Fruit fly (Drosophila melanogaster) Kc167 (cell line): Measurements from ENCODE around the gene CG31676.

Source experiments
- Myc ChIP-seq: fragments of >200 bp; optimal IDR thresholded peaks from 2 replicates; lab custom pipeline; 2017; ENCODE audit warnings: missing external identifiers
- insv ChIP-seq: fragments of >200 bp; optimal IDR thresholded peaks from 3 replicates; lab custom pipeline; 2018; ENCODE audit warnings: missing external identifiers

- no peak for TF ChIP-seq Myc
- no peak for TF ChIP-seq insv (lab: Kevin White, UChicago)
Measured at dm6 chr2L:20803733-20804164, 36.8 kb upstream of the CG31676 start.
